Fruit fly (Drosophila melanogaster) whole organism: ENCODE results near the gene CG7016.

Experiments
- CG8478 ChIP-seq: fragments of >200 bp; optimal IDR thresholded peaks from 2 replicates; lab custom pipeline; 2018; ENCODE audit warnings: inconsistent platforms
- Dll ChIP-seq: fragments of >200 bp; optimal IDR thresholded peaks from 2 replicates; lab custom pipeline; 2017
- EcR ChIP-seq, 2 experiments: fragments of >200 bp; optimal IDR thresholded peaks; 2 replicates each; lab custom pipeline; 2017; ENCODE audit warnings: missing biosample characterization in 2 of 2, missing genetic modification characterization in 2 of 2, missing genetic modification reagents in 2 of 2
- pan ChIP-seq: fragments of >200 bp; optimal IDR thresholded peaks from 2 replicates; lab custom pipeline; 2017
- psq ChIP-seq: fragments of >200 bp; optimal IDR thresholded peaks from 2 replicates; lab custom pipeline; 2017
- usp ChIP-seq: fragments of >200 bp; optimal IDR thresholded peaks from 2 replicates; lab custom pipeline; 2017; ENCODE audit warnings: missing biosample characterization, missing genetic modification characterization, mixed read lengths

Gene CG7016

dm6 chr3R:24890217-24890616, 27.5 kb downstream of the CG7016 start:
- TF ChIP-seq usp (GFP tag; lab: Kevin White, UChicago): no peak
- TF ChIP-seq Dll (lab: Kevin White, UChicago): no peak
- no peak for TF ChIP-seq pan (lab: Kevin White, UChicago)
- TF ChIP-seq CG8478 (lab: Kevin White, UChicago): no peak
- TF ChIP-seq psq: no peak
- TF ChIP-seq EcR (GFP tag; optimal IDR thresholded peaks at IDR 0.05; lab: Kevin White, UChicago): no peak

DNA sequence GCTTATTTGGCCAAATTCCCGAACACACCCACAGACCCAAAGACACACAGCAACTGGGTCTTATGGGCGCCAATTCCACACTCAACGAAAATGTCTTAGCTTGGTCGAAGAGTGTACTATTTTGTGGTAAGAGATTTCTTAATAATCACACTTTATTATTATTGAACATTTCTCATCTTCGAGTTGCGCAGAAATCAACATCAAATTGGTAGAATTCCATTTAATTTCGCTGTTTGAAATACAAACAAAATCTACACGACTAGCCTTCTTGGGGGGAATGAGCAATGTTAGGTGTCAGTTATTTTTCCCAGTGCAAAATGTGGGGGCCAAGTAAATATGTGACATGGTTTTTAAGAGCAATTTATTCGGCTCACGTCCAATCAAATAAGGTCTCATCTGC, 28.2 kb downstream of the CG7016 start:
- TF ChIP-seq psq (no peak), EcR (GFP tag; optimal IDR thresholded peaks at IDR 0.05; lab: Kevin White, UChicago) (no peak), usp (GFP tag; lab: Kevin White, UChicago) (no peak), Dll (lab: Kevin White, UChicago) (no peak), CG8478 (lab: Kevin White, UChicago) (no peak), pan (lab: Kevin White, UChicago) (no peak)

dm6 chr3R:24893320-24893955, 30.7 kb downstream of the CG7016 start:
- TF ChIP-seq Dll (lab: Kevin White, UChicago) (no peak), EcR (GFP tag; optimal IDR thresholded peaks at IDR 0.05; lab: Kevin White, UChicago) (peak in 1 of 2 experiments; percentile 86), pan (lab: Kevin White, UChicago) (no peak)

DNA sequence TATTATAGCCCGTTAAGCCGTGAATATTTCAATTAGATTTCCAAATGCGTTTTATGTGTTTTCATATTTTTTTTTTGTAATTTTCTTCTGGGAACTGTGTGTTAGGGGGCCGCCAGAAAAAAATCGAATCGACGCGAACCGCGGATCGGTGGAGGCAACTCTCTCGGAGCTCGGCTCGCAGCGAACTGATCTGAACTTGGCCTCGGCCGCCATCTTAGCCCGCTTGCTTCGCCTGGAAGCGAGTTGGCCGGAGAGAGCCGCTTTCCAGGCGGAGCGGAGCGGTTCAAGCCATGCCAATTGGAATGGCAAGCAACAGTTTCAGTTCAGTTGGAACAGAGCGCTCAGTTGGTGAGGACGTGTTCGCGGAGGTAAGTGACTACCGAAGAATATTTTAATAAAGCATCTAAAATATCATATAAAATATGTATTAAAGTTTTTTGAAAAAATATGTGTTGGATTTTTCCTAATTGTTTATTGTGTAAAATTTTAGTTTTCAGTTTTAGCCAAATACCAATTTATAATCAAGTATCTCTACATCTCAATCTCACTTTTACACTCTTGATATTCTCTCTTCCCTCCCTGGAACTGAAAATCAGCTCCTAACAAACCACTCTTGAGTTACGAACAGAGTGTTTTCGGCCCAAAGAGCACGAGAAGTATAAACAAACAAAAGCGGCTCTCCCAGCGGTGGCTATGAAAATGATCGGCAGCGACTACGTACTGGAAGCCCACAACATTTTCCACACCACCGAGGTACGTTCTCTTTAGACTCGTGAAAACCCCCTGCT, 31.9 kb downstream of the CG7016 start, which contains the start of the genes CG31121 and CG11069:
Gene CG31121 (minus strand): TSS at position 187 of the 788 bp plus-strand sequence.
Gene CG11069 (plus strand): TSS at position 324 of the 788 bp plus-strand sequence.
- TF ChIP-seq pan (lab: Kevin White, UChicago): no peak
- TF ChIP-seq EcR (GFP tag; optimal IDR thresholded peaks at IDR 0.05; lab: Kevin White, UChicago): no peak
- TF ChIP-seq usp (GFP tag; lab: Kevin White, UChicago): no peak
- no peak for TF ChIP-seq CG8478 (lab: Kevin White, UChicago)
- no peak for TF ChIP-seq Dll (lab: Kevin White, UChicago)
- TF ChIP-seq psq: no peak

- TF ChIP-seq EcR (GFP tag; optimal IDR thresholded peaks at IDR 0.05; lab: Kevin White, UChicago): no peak
- TF ChIP-seq Dll (lab: Kevin White, UChicago): no peak
- no peak for TF ChIP-seq psq
- no peak for TF ChIP-seq usp (GFP tag; lab: Kevin White, UChicago)
- TF ChIP-seq pan (lab: Kevin White, UChicago): no peak
- no peak for TF ChIP-seq CG8478 (lab: Kevin White, UChicago)
Measured at dm6 chr3R:24900816-24901215, 38.1 kb downstream of the CG7016 start, which contains the start of gene CG10845. CG10845 (plus strand) TSS chr3R:24901116.

DNA sequence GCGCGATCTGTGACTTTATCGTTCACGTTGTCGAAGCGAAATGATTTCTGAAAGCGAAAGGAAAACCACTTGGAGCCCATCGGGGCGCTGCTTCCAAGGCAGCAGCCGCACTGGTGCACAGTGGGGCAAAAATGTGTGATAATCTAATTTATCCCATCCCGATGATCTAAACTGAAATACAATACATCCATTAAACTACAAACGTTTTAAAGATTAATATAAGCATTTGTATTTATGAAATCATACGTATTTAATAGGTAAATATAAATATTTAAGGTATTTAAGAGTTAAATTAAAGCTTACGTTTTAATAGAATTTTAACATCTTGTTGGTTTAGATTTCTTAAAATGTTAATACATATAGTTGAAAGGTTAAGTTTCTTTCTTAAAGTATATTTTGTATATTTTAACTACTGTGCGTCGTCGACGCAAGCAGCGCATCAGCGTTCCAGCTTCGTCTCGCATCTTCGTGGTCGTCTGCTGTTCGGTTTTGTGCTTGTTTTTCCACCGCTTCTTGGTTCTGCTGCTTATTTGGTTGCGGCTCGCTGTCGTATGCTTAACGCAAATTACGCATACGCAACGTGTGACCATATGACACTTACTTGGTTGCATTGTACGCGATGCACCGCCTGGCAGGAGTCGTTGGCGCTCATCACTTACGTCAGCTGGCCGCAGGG, 43.4 kb downstream of the CG7016 start, which contains the start of gene CG13643:
Gene CG13643 (minus strand): TSS at position 46 of the 676 bp plus-strand sequence.
- TF ChIP-seq Dll (lab: Kevin White, UChicago): no peak
- no peak for TF ChIP-seq pan (lab: Kevin White, UChicago)
- no peak for TF ChIP-seq usp (GFP tag; lab: Kevin White, UChicago)
- no peak for TF ChIP-seq EcR (GFP tag; optimal IDR thresholded peaks at IDR 0.05; lab: Kevin White, UChicago)
- TF ChIP-seq psq: no peak

dm6 chr3R:24906648-24907047, 43.9 kb downstream of the CG7016 start:
- TF ChIP-seq Dll (lab: Kevin White, UChicago) (no peak), psq (no peak), CG8478 (lab: Kevin White, UChicago) (no peak), usp (GFP tag; lab: Kevin White, UChicago) (no peak), EcR (GFP tag; optimal IDR thresholded peaks at IDR 0.05; lab: Kevin White, UChicago) (no peak), pan (lab: Kevin White, UChicago) (no peak)

DNA sequence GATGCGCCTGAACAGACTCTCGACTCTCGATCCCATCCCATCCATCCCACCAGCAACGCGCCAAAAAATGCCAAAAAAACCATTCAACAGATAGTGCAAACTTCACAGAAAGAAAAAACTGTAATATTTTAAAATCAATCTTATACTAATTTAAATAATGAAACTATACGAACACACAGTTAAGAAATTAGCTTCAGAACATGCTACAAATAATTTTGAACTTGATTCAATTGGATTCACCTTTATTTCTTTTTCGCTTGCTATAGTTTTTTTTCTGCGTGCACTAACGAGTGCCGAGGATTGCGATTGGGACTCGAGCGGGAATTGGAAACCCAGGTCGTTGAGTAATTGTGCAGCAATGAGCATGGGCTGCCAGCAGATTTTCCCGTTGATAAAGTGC, 45.3 kb downstream of the CG7016 start:
- no peak for TF ChIP-seq CG8478 (lab: Kevin White, UChicago)
- no peak for TF ChIP-seq pan (lab: Kevin White, UChicago)
- no peak for TF ChIP-seq psq
- no peak for TF ChIP-seq Dll (lab: Kevin White, UChicago)

DNA sequence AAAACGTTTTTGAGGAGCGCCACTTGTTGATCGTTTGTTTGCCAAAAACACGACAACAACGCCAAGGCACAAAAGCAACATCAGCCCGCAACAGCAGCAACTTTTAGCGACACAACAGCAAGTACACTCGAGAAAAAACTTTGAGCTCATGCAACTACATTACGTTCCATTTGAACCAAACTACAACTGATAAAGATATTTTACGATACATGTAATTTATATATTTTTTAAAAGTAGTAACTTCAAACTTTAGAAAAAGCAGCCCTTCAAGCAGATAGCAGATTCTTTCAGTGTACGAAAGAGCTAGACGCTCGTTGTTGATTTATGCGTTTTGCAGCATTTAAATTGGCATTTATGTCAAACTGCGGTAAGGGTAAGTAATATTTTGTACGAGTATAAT, 47.4 kb downstream of the CG7016 start:
- TF ChIP-seq usp (GFP tag; lab: Kevin White, UChicago): no peak
- no peak for TF ChIP-seq CG8478 (lab: Kevin White, UChicago)
